Fruit fly (Drosophila melanogaster) whole organism, embryonic: ENCODE data around the gene CG12992.

Experiments
- Antp ChIP-seq: fragments of 200-800 bp; sonication (Bioruptor generic); optimal IDR thresholded peaks from 3 replicates; lab custom pipeline; 2016; ENCODE audit warnings: missing biosample characterization, missing genetic modification characterization
- B-H1 ChIP-seq: fragments of 200-800 bp; sonication (Bioruptor generic); IDR thresholded peaks from 3 replicates; pipeline ENCODE4 v1.3.6; 2022; ENCODE audit warnings: missing biosample characterization, missing genetic modification characterization
- Bgb ChIP-seq: fragments of 200-800 bp; sonication (Bioruptor generic); IDR thresholded peaks from 2 replicates; pipeline ENCODE4 v1.3.6; 2022; ENCODE audit warnings: missing biosample characterization, missing genetic modification characterization; ENCODE audit not compliant: partially characterized antibody
- CG10147 ChIP-seq: fragments of 200-800 bp; sonication (Bioruptor generic); optimal IDR thresholded peaks from 2 replicates; lab custom pipeline; 2019; ENCODE audit warnings: missing biosample characterization, mild to moderate bottlenecking, missing genetic modification characterization, moderate library complexity
- CG10654 ChIP-seq: fragments of 200-800 bp; sonication (Bioruptor generic); optimal IDR thresholded peaks from 2 replicates; lab custom pipeline; 2016; ENCODE audit warnings: missing biosample characterization, missing genetic modification characterization
- CG11456 ChIP-seq: fragments of 200-800 bp; sonication (Bioruptor generic); IDR thresholded peaks from 3 replicates; pipeline ENCODE4 v1.3.6; 2022; ENCODE audit warnings: missing biosample characterization, missing genetic modification characterization
- CG11504 ChIP-seq: fragments of 200-800 bp; sonication (Bioruptor generic); optimal IDR thresholded peaks from 3 replicates; lab custom pipeline; 2019; ENCODE audit warnings: missing biosample characterization, mild to moderate bottlenecking, missing genetic modification characterization, moderate library complexity
- CG12071 ChIP-seq: fragments of 200-800 bp; sonication (Bioruptor generic); optimal IDR thresholded peaks from 3 replicates; lab custom pipeline; 2018; ENCODE audit warnings: missing biosample characterization, mild to moderate bottlenecking, missing genetic modification characterization
- CG12236 ChIP-seq: fragments of 200-800 bp; sonication (Bioruptor generic); optimal IDR thresholded peaks from 2 replicates; lab custom pipeline; 2016; ENCODE audit warnings: missing biosample characterization, missing genetic modification characterization
- CG14014 ChIP-seq: fragments of 200-800 bp; sonication (Bioruptor generic); IDR thresholded peaks from 2 replicates; pipeline ENCODE4 v1.3.6; 2022; ENCODE audit warnings: missing biosample characterization, missing genetic modification characterization
- CG1792 ChIP-seq: fragments of 200-800 bp; sonication (Bioruptor generic); optimal IDR thresholded peaks from 2 replicates; lab custom pipeline; 2016; ENCODE audit warnings: missing biosample characterization, missing genetic modification characterization
- CG18599 ChIP-seq: fragments of 200-800 bp; sonication (Bioruptor generic); optimal IDR thresholded peaks from 3 replicates; lab custom pipeline; 2017; ENCODE audit warnings: missing biosample characterization, missing genetic modification characterization, mild to moderate bottlenecking, moderate library complexity, missing genetic modification reagents
- CG30431 ChIP-seq: fragments of 200-800 bp; sonication (Bioruptor generic); optimal IDR thresholded peaks from 2 replicates; lab custom pipeline; 2017; ENCODE audit warnings: missing biosample characterization, missing genetic modification characterization
- CG32772 ChIP-seq: fragments of 200-800 bp; sonication (Bioruptor generic); IDR thresholded peaks from 2 replicates; pipeline ENCODE4 v1.3.6; 2022; ENCODE audit warnings: missing biosample characterization, missing genetic modification characterization
- CG4820 ChIP-seq: fragments of 200-800 bp; sonication (Bioruptor generic); optimal IDR thresholded peaks from 3 replicates; lab custom pipeline; 2016; ENCODE audit warnings: missing biosample characterization, missing genetic modification characterization
- CG5180 ChIP-seq: fragments of 200-800 bp; sonication (Bioruptor generic); optimal IDR thresholded peaks from 3 replicates; lab custom pipeline; 2017; ENCODE audit warnings: missing biosample characterization, missing genetic modification characterization, mild to moderate bottlenecking, moderate library complexity, missing genetic modification reagents
- CG6254 ChIP-seq: fragments of 200-800 bp; sonication (Bioruptor generic); optimal IDR thresholded peaks from 3 replicates; lab custom pipeline; 2017; ENCODE audit warnings: mild to moderate bottlenecking, missing biosample characterization, missing genetic modification reagents, missing genetic modification characterization
- CG6791 ChIP-seq: fragments of 200-800 bp; sonication (Bioruptor generic); IDR thresholded peaks from 3 replicates; pipeline ENCODE4 v1.3.6; 2022; ENCODE audit warnings: missing biosample characterization, missing genetic modification characterization; ENCODE audit not compliant: partially characterized antibody
- CG7271 ChIP-seq: fragments of 200-800 bp; sonication (Bioruptor generic); optimal IDR thresholded peaks from 2 replicates; lab custom pipeline; 2018; ENCODE audit warnings: missing biosample characterization, mild to moderate bottlenecking, missing genetic modification characterization, moderate library complexity
- CG7839 ChIP-seq: fragments of 200-800 bp; sonication (Bioruptor generic); optimal IDR thresholded peaks from 3 replicates; lab custom pipeline; 2018; ENCODE audit warnings: missing biosample characterization, mild to moderate bottlenecking, missing genetic modification characterization, moderate library complexity
- CG7963 ChIP-seq: fragments of 200-800 bp; sonication (Bioruptor generic); IDR thresholded peaks from 3 replicates; pipeline ENCODE4 v1.3.6; 2022; ENCODE audit warnings: missing biosample characterization, missing genetic modification characterization; ENCODE audit not compliant: partially characterized antibody
- CG8089 ChIP-seq: fragments of 200-800 bp; sonication (Bioruptor generic); optimal IDR thresholded peaks from 3 replicates; lab custom pipeline; 2016; ENCODE audit warnings: missing biosample characterization, missing genetic modification characterization
- CG9215 ChIP-seq: fragments of 200-800 bp; sonication (Bioruptor generic); IDR thresholded peaks from 2 replicates; pipeline ENCODE4 v1.3.6; 2022; ENCODE audit warnings: missing biosample characterization, missing genetic modification characterization
- CG9932 ChIP-seq: fragments of 200-800 bp; sonication (Bioruptor generic); IDR thresholded peaks from 2 replicates; pipeline ENCODE4 v1.3.6; 2022; ENCODE audit warnings: missing biosample characterization, missing genetic modification characterization
- Dad ChIP-seq: fragments of 200-800 bp; sonication (Bioruptor generic); optimal IDR thresholded peaks from 3 replicates; lab custom pipeline; 2016; ENCODE audit warnings: missing biosample characterization, missing genetic modification characterization
- Deaf1 ChIP-seq: fragments of 200-800 bp; optimal IDR thresholded peaks from 3 replicates; lab custom pipeline; 2019; ENCODE audit warnings: missing biosample characterization, mild to moderate bottlenecking, missing genetic modification characterization, moderate library complexity
- Dek ChIP-seq: fragments of 200-800 bp; sonication (Bioruptor generic); optimal IDR thresholded peaks from 3 replicates; lab custom pipeline; 2019; ENCODE audit warnings: missing biosample characterization, mild to moderate bottlenecking, missing genetic modification characterization, moderate library complexity
- Dip2 ChIP-seq: fragments of 200-800 bp; sonication (Bioruptor generic); IDR thresholded peaks from 2 replicates; pipeline ENCODE4 v1.3.6; 2022; ENCODE audit warnings: missing biosample characterization, missing genetic modification characterization
- Ets65A ChIP-seq: fragments of 200-800 bp; sonication (Bioruptor generic); peaks from one replicate; lab custom pipeline; 2016; ENCODE audit warnings: missing biosample characterization, missing genetic modification characterization
- HLH3B ChIP-seq: fragments of 200-800 bp; sonication (Bioruptor generic); IDR thresholded peaks from 2 replicates; pipeline ENCODE4 v1.3.6; 2022; ENCODE audit warnings: missing biosample characterization, missing genetic modification characterization
- Lhr ChIP-seq: fragments of 200-800 bp; sonication (Bioruptor generic); optimal IDR thresholded peaks from 3 replicates; lab custom pipeline; 2017; ENCODE audit warnings: mild to moderate bottlenecking, missing biosample characterization, missing genetic modification reagents, missing genetic modification characterization
- Max ChIP-seq: fragments of 200-800 bp; sonication (Bioruptor generic); optimal IDR thresholded peaks from 2 replicates; lab custom pipeline; 2016; ENCODE audit warnings: missing biosample characterization, mild to moderate bottlenecking, missing genetic modification characterization
- Med ChIP-seq: fragments of 200-800 bp; sonication (Bioruptor generic); peaks from one replicate; lab custom pipeline; 2016; ENCODE audit warnings: missing biosample characterization, missing genetic modification characterization, mild to moderate bottlenecking, inconsistent platforms, moderate library complexity
- Mrtf ChIP-seq: fragments of 200-800 bp; sonication (Bioruptor generic); IDR thresholded peaks from 3 replicates; pipeline ENCODE4 v1.3.6; 2022; ENCODE audit warnings: missing biosample characterization, missing genetic modification characterization
- Opbp ChIP-seq: fragments of 200-800 bp; sonication (Bioruptor generic); IDR thresholded peaks from 3 replicates; pipeline ENCODE4 v1.3.6; 2022; ENCODE audit warnings: missing biosample characterization, missing genetic modification characterization; ENCODE audit not compliant: partially characterized antibody
- Optix ChIP-seq: fragments of 200-800 bp; sonication (Bioruptor generic); IDR thresholded peaks from 3 replicates; pipeline ENCODE4 v1.3.6; 2022; ENCODE audit warnings: missing biosample characterization, missing genetic modification characterization
- PHDP ChIP-seq: fragments of 200-800 bp; sonication (Bioruptor generic); optimal IDR thresholded peaks from 3 replicates; lab custom pipeline; 2018; ENCODE audit warnings: missing biosample characterization, mild to moderate bottlenecking, missing genetic modification characterization, moderate library complexity
- Poxn ChIP-seq: fragments of 200-800 bp; sonication (Bioruptor generic); IDR thresholded peaks from 2 replicates; pipeline ENCODE4 v1.3.6; 2022; ENCODE audit warnings: missing biosample characterization, missing genetic modification characterization
- bcd ChIP-seq: fragments of 200-800 bp; sonication (Bioruptor generic); optimal IDR thresholded peaks from 2 replicates; lab custom pipeline; 2017; ENCODE audit warnings: missing biosample characterization, mild to moderate bottlenecking, missing genetic modification characterization
- crol ChIP-seq: fragments of 200-800 bp; sonication (Bioruptor generic); IDR thresholded peaks from 2 replicates; pipeline ENCODE4 v1.3.6; 2022; ENCODE audit warnings: missing biosample characterization, missing genetic modification characterization
- eve ChIP-seq, 2 experiments: fragments of >200 bp; optimal IDR thresholded peaks; 2 replicates each; lab custom pipeline; 2017; ENCODE audit warnings: missing biosample characterization in 2 of 2, missing genetic modification characterization in 2 of 2
- gsb ChIP-seq: fragments of 200-800 bp; sonication (Bioruptor generic); IDR thresholded peaks from 2 replicates; pipeline ENCODE4 v1.3.6; 2022; ENCODE audit warnings: missing biosample characterization, missing genetic modification characterization
- gt ChIP-seq: fragments of 200-800 bp; sonication (Bioruptor generic); IDR thresholded peaks from 2 replicates; pipeline ENCODE4 v1.3.6; 2022; ENCODE audit warnings: missing biosample characterization, missing genetic modification characterization
- hth ChIP-seq: fragments of >200 bp; optimal IDR thresholded peaks from 2 replicates; lab custom pipeline; 2017; ENCODE audit warnings: inconsistent platforms
- onecut ChIP-seq: fragments of 200-800 bp; sonication (Bioruptor generic); IDR thresholded peaks from 2 replicates; pipeline ENCODE4 v1.3.6; 2022; ENCODE audit warnings: missing biosample characterization, missing genetic modification characterization
- p53 ChIP-seq: fragments of 200-800 bp; sonication (Bioruptor generic); optimal IDR thresholded peaks from 2 replicates; lab custom pipeline; 2016; ENCODE audit warnings: missing biosample characterization, missing genetic modification characterization
- phol ChIP-seq: fragments of 200-800 bp; sonication (Bioruptor generic); optimal IDR thresholded peaks from 3 replicates; lab custom pipeline; 2018; ENCODE audit warnings: missing biosample characterization, mild to moderate bottlenecking, missing genetic modification characterization, moderate library complexity
- shn ChIP-seq: fragments of 200-800 bp; sonication (Bioruptor generic); optimal IDR thresholded peaks from 3 replicates; lab custom pipeline; 2016; ENCODE audit warnings: missing biosample characterization, missing genetic modification characterization
- slp2 ChIP-seq: fragments of 200-800 bp; sonication (Bioruptor generic); optimal IDR thresholded peaks from 2 replicates; lab custom pipeline; 2016; ENCODE audit warnings: missing biosample characterization, missing genetic modification characterization
- tgo ChIP-seq: fragments of 200-800 bp; sonication (Bioruptor generic); IDR thresholded peaks from 3 replicates; pipeline ENCODE4 v1.3.6; 2022; ENCODE audit warnings: missing biosample characterization, missing genetic modification characterization
- unpg ChIP-seq: fragments of 200-800 bp; sonication (Bioruptor generic); optimal IDR thresholded peaks from 3 replicates; lab custom pipeline; 2018; ENCODE audit warnings: missing biosample characterization, mild to moderate bottlenecking, missing genetic modification characterization, moderate library complexity
- wdn ChIP-seq: fragments of 200-800 bp; sonication (Bioruptor generic); IDR thresholded peaks from 2 replicates; pipeline ENCODE4 v1.3.6; 2022; ENCODE audit warnings: missing biosample characterization, missing genetic modification characterization

Gene CG12992

DNA sequence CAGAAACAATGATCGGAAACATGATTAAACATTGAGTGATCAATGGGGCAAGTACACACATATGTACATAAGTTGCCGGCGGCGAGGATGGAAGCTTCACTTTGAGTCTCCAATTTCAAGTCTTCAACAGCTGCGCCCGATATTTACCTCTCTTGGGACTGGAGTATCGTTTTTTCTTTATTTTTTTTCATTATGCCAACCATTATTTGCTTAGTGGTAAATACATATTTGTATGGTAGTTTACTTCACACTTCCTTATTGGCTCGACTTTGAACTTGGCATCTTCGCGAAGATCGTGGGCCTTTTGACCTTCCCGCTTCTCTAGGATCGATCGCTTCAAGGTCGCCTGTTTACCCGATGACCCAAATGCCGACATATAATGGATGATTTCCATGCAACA is 6.0 kb upstream of the CG12992 start (continued):
- TF ChIP-seq gt: no peak
- peak; percentile 9 for TF ChIP-seq CG5180
- no peak for TF ChIP-seq CG6791 (GFP tag; lab: Robert Waterston, UW)
- peak; percentile 41 for TF ChIP-seq PHDP (tag; lab: Kevin White, UChicago)
- no peak for TF ChIP-seq phol (tag; lab: Kevin White, UChicago)
- no peak for TF ChIP-seq crol (GFP tag; lab: Robert Waterston, UW)
- TF ChIP-seq CG11504 (tag; lab: Kevin White, UChicago): peak; percentile 17
- TF ChIP-seq eve (GFP tag; optimal IDR thresholded peaks at IDR 0.05; lab: Kevin White, UChicago): no peak
- no peak for TF ChIP-seq Dad (GFP tag; lab: Kevin White, UChicago)
- TF ChIP-seq CG12071 (GFP tag; lab: Kevin White, UChicago): peak; percentile 12
- TF ChIP-seq Lhr: no peak
- TF ChIP-seq gsb (GFP tag; lab: Robert Waterston, UW): no peak
- TF ChIP-seq onecut (GFP tag; lab: Robert Waterston, UW): peak; percentile 19; the same call in 1 of the 2 replicates
- peak; percentile 8 for TF ChIP-seq Antp (GFP tag; lab: Kevin White, UChicago)
- peak; percentile 86 for TF ChIP-seq Med
- peak; percentile 3 for TF ChIP-seq CG4820 (GFP tag; lab: Kevin White, UChicago)
- TF ChIP-seq CG12236 (GFP tag; lab: Kevin White, UChicago): peak; percentile 39
- TF ChIP-seq Optix (GFP tag; lab: Robert Waterston, UW): no peak
- no peak for TF ChIP-seq Opbp (GFP tag; lab: Robert Waterston, UW)
- no peak for TF ChIP-seq wdn (GFP tag; lab: Robert Waterston, UW)
- TF ChIP-seq CG1792 (GFP tag; lab: Kevin White, UChicago): peak; percentile 19
- TF ChIP-seq CG8089 (GFP tag; lab: Kevin White, UChicago): peak; percentile 48
- no peak for TF ChIP-seq hth (lab: Kevin White, UChicago)
- TF ChIP-seq CG10654 (GFP tag; lab: Kevin White, UChicago): peak; percentile 18
- TF ChIP-seq CG32772: no peak
- TF ChIP-seq shn (GFP tag; lab: Kevin White, UChicago): no peak
- TF ChIP-seq CG14014 (GFP tag; lab: Robert Waterston, UW): peak; percentile 52; the same call in 1 of the 2 replicates
- 0 out of 3 replicates have a peak, but pooled peaks have one; percentile 48 for TF ChIP-seq CG11456 (GFP tag; lab: Robert Waterston, UW)
- no peak for TF ChIP-seq Mrtf (GFP tag; lab: Robert Waterston, UW)
- no peak for TF ChIP-seq CG7271 (tag; lab: Kevin White, UChicago)
- TF ChIP-seq B-H1 (GFP tag; lab: Robert Waterston, UW): no peak; the same call in 2 of the 3 replicates
- no peak for TF ChIP-seq Dip2 (GFP tag; lab: Robert Waterston, UW)
- no peak for TF ChIP-seq CG9932 (GFP tag; lab: Robert Waterston, UW)
- TF ChIP-seq Deaf1 (tag; lab: Kevin White, UChicago): no peak
- TF ChIP-seq CG10147 (GFP tag; lab: Kevin White, UChicago): no peak
- TF ChIP-seq Dek: no peak
- no peak for TF ChIP-seq CG9215
- no peak for TF ChIP-seq Bgb (GFP tag; lab: Robert Waterston, UW)
- TF ChIP-seq Ets65A (GFP tag; lab: Kevin White, UChicago): no peak
- peak; percentile 2 for TF ChIP-seq CG7839
- TF ChIP-seq HLH3B (GFP tag; lab: Robert Waterston, UW): peak; percentile 47; the same call in 1 of the 2 replicates
- no peak for TF ChIP-seq Max (GFP tag; lab: Kevin White, UChicago)
- TF ChIP-seq tgo: peak; percentile 26; the same call in 1 of the 3 replicates
- no peak for TF ChIP-seq slp2 (GFP tag; lab: Kevin White, UChicago)
- TF ChIP-seq CG7963: no peak
- no peak for TF ChIP-seq CG6254 (GFP tag; lab: Kevin White, UChicago)
- no peak for TF ChIP-seq CG30431
- TF ChIP-seq bcd (GFP tag; lab: Kevin White, UChicago): peak; percentile 10
- peak; percentile 55 for TF ChIP-seq CG18599 (GFP tag; lab: Kevin White, UChicago)
- TF ChIP-seq unpg (GFP tag; lab: Kevin White, UChicago): peak; percentile 47
- TF ChIP-seq p53 (GFP tag; lab: Kevin White, UChicago): no peak
- TF ChIP-seq Poxn (GFP tag; lab: Robert Waterston, UW): no peak
